Worm (Caenorhabditis elegans): ENCODE results near the gene Y102A5C.40.

Y102A5C.40 gene

DNA sequence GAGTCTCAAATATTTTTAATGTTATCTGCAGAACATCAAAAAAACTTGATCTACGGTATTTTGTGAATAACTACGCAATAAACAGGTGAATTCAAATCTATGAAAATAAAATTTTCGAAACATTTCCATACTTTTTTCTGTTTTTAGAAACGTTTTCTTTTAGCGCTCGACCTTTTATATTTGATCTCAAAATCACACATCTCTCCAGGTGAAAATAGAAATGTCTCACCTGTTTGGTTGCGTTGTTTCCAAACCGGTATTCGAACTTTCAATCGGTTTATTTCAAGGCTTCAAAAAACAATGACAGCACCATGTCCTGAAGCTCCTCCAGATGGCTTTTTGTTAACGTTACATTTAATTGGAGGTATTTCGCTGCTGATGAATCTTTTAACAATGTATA lies 14.2 kb upstream of the Y102A5C.40 start, which contains the start of gene sri-9:
Gene sri-9 (plus strand): TSS at position 301 of the 400 bp plus-strand sequence.
- no peak for TF ChIP-seq Y75B8A.6 (GFP tag; IDR thresholded peaks at IDR 0.05)
- no peak for TF ChIP-seq T26A8.4 (GFP tag; IDR thresholded peaks at IDR 0.05)
- no peak for TF ChIP-seq D1046.2 (GFP tag; IDR thresholded peaks at IDR 0.05)
- no peak for TF ChIP-seq egl-27 (tag; optimal IDR thresholded peaks at IDR 0.05)
- no peak for TF ChIP-seq lin-38 (GFP tag; IDR thresholded peaks at IDR 0.05)
- TF ChIP-seq T20F7.1 (GFP tag; optimal IDR thresholded peaks at IDR 0.05), result no peak
- TF ChIP-seq ztf-7 (tag; optimal IDR thresholded peaks at IDR 0.05), result no peak
- no peak for TF ChIP-seq ceh-28 (tag; optimal IDR thresholded peaks at IDR 0.05)

DNA sequence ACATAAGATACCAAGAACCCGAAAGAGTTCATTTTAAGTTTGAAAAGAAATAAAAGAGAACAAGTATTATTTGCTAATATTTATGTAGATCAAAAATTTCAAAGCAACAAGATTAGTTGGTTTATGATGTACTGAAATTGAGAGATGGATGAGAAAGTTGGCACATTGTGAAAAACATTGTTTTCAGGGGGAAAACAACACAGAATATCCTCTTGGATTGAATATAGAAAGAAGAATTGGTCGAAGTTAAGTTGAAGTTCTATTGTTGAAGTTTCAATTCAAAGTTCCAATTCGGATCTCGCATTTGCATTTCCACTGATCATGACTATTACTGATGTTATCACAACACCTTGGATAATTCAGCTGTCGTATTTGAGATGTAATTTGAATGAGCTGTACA lies 13.7 kb upstream of the Y102A5C.40 start:
- no peak for TF ChIP-seq daf-16 (GFP tag; optimal IDR thresholded peaks at IDR 0.05)
- TF ChIP-seq daf-16 (tag; optimal IDR thresholded peaks at IDR 0.05), result no peak
- peak in 1 of 2 experiments; percentile 92 for TF ChIP-seq unc-62 (GFP tag; optimal IDR thresholded peaks at IDR 0.05 in 1 of 2)
- TF ChIP-seq unc-62 (tag; optimal IDR thresholded peaks at IDR 0.05), result no peak

DNA sequence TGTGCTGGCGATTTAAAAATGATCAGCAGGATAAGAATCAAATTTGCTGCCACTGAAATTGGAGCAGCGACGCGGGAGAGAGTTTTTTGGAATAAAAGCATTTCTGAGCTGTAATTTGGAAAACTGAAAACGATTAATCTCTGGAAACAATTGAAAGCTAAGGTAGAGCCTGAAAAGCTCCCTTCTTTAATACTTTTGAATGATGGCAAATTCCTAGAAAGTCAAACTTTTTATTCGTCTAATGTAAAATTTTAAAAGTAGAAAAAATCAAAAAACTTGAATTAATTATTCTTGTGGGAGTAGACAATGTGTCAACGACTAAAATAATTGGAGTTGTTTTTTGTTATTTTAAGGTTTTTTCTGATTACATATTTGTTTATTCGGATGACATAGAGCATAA lies 13.3 kb upstream of the Y102A5C.40 start, which contains the start of gene str-217:
Gene str-217 (minus strand): TSS at position 101 of the 400 bp plus-strand sequence.
- TF ChIP-seq nhr-76 (tag; optimal IDR thresholded peaks at IDR 0.05) (no peak), cey-2 (tag; optimal IDR thresholded peaks at IDR 0.05; ENCODE audit: borderline replicate concordance, insufficient read depth) (no peak), ceh-28 (tag; optimal IDR thresholded peaks at IDR 0.05) (no peak), madf-9 (GFP tag; conservative IDR thresholded peaks at IDR 0.05) (no peak), dve-1 (tag; optimal IDR thresholded peaks at IDR 0.05; ENCODE audit: insufficient read depth) (no peak), tra-1 (GFP tag; IDR thresholded peaks at IDR 0.05) (no peak), set-16 (GFP tag; IDR thresholded peaks at IDR 0.05) (no peak), Y5F2A.4 (GFP tag; optimal IDR thresholded peaks at IDR 0.05) (no peak), F44E2.7 (GFP tag; IDR thresholded peaks at IDR 0.05) (no peak), mep-1 (tag; optimal IDR thresholded peaks at IDR 0.05) (no peak), mxl-2 (GFP tag; conservative IDR thresholded peaks at IDR 0.05) (no peak), F49E8.2 (tag; optimal IDR thresholded peaks at IDR 0.05; ENCODE audit: borderline replicate concordance) (no peak), lin-29 (GFP tag; IDR thresholded peaks at IDR 0.05) (no peak), ces-1 (GFP tag; optimal IDR thresholded peaks at IDR 0.05) (no peak), dmd-6 (GFP tag; IDR thresholded peaks at IDR 0.05) (no peak)

DNA sequence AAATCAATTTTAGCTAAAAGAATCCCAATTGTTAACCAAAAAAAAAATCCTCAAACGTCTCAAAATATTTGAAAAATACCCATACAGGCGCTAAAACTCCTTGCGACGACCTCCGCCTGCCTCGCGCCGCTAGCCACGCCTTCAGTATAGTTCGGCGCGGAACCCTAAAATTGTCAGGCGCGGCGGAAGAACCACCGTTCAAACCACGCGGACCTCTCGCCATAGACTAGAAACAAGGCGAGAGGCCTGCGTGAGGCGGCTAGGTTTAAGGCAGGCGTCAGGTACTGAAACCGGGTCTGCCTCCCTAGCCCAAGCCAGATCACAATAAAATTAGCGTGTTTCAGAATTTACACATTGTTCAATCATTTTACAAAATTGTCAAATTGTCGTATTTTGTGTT lies 5.4 kb upstream of the Y102A5C.40 start:
- TF ChIP-seq unc-130 (GFP tag; optimal IDR thresholded peaks at IDR 0.05), result no peak
- no peak for TF ChIP-seq hlh-11 (tag; optimal IDR thresholded peaks at IDR 0.05)
- no peak for TF ChIP-seq R02D3.7 (tag; optimal IDR thresholded peaks at IDR 0.05)
- TF ChIP-seq lin-13 (GFP tag; optimal IDR thresholded peaks at IDR 0.05), result no peak
- TF ChIP-seq mes-2 (tag; optimal IDR thresholded peaks at IDR 0.05; ENCODE audit: poor library complexity, severe bottlenecking), result no peak
- no peak for TF ChIP-seq lir-3 (tag; optimal IDR thresholded peaks at IDR 0.05)
- TF ChIP-seq tra-1 (GFP tag; IDR thresholded peaks at IDR 0.05), result no peak
- peak; percentile 64 for TF ChIP-seq set-16 (GFP tag; IDR thresholded peaks at IDR 0.05)

- TF ChIP-seq nhr-111 (GFP tag; optimal IDR thresholded peaks at IDR 0.05), result no peak
Observed at ce11 chrV:16991734-16992133, 4.8 kb upstream of the Y102A5C.40 start, which contains the start of gene srz-95. srz-95 (plus strand) TSS chrV:16992034.
